Fruit fly (Drosophila melanogaster) ovary, adult (tissue): ENCODE data around the gene Sulf1.

ENCODE experiments used
- CG17801 ChIP-seq: fragments of 200-800 bp; optimal IDR thresholded peaks from 2 replicates; lab custom pipeline; 2019; ENCODE audit warnings: missing biosample characterization, mild to moderate bottlenecking, missing genetic modification characterization, moderate library complexity; ENCODE audit not compliant: partially characterized antibody

Gene Sulf1

dm6 chr3R:16327549-16327948 is 11.8 kb downstream of the Sulf1 start, which contains the start of gene CG17930:
CG17930 (plus strand) TSS chr3R:16327849.
- TF ChIP-seq CG17801 (GFP tag; lab: Kevin White, UChicago): no peak

DNA sequence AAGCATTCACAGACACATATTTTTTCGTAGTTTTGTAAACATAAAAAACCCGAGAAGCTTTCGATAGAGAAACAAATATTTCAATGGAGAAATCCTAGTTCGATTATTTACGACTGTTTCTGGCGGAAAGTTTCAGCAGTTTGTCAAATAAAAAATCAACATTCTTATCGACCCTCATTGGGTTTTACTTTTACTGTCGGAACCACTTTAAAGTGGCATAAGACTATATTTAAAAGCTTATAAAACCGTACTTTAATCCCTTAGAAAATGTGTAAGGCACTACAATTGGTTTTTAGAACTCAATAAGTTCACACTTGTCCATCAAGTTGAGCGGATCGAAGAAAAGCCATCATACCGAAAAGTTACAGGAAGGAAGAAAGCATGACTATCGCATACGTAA is 14.2 kb downstream of the Sulf1 start, which contains the start of gene CG17929:
TSS of gene CG17929 (plus strand) at position 301 of the 400 bp plus-strand sequence.
- TF ChIP-seq CG17801 (GFP tag; lab: Kevin White, UChicago): no peak

DNA sequence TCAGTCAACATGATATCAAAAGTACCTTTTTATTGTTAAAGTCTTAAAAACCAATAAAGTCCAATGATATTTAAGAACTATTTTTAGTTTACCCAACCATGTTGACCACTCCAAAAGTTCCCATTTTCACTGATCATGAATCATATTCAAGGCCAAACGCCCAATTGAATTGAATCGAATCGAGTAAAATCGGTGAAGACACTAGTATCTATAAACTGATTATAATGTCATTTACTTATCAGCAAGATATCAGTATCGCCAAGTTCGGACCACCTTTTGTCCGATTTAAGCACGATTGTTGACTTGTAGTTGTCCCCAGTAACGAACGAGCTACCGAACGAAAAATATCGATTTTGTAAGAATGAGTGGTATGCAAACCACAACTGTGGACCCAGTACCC is 16.3 kb downstream of the Sulf1 start, which contains the start of gene CG6901:
TSS of gene CG6901 (plus strand) at position 323 of the 400 bp plus-strand sequence.
- TF ChIP-seq CG17801 (GFP tag; lab: Kevin White, UChicago): no peak

DNA sequence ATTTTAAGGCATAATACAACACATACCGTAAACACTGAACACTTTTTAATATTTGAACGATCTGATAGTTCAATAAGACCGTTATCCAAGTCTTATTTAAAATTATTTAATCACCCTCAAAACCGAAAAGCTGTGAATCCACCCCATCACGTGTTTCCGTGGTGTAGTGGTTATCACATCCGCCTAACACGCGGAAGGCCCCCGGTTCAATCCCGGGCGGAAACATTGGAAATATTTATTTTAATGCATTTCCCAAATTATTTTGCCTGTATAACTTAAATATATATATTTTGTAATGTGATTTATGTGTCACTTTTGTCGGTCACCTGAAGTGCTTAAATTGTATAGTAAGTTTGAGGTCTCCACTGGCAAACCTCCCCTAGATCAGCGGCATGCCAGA is 17.8 kb downstream of the Sulf1 start, which contains the start of gene CG44044:
TSS of gene CG44044 (plus strand) at position 301 of the 400 bp plus-strand sequence.
- TF ChIP-seq CG17801 (GFP tag; lab: Kevin White, UChicago): no peak

DNA sequence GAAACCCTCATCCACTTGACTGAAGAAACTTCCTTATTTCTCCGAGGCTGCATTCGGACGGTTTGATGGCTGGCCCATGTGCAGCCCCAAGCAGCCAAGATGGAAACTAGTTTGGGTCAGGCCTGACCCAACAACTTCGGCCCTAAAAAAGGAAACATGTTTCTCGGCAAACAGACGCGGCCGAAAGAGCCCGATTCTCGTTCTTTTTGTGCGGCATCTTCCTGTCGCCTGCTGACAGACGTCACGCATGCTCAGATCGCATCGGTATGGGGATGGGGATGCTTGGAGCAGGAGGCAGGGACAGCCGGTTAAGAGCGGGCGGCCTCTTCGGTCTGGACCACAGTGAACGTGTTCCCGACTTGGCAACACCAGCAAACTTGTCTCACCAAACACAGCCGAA is 22.6 kb downstream of the Sulf1 start:
- TF ChIP-seq CG17801 (GFP tag; lab: Kevin White, UChicago): no peak

dm6 chr3R:16310081-16310493 is 29.3 kb downstream of the Sulf1 start:
- no peak for TF ChIP-seq CG17801 (GFP tag; lab: Kevin White, UChicago)

- TF ChIP-seq CG17801 (GFP tag; lab: Kevin White, UChicago): no peak
Measured at dm6 chr3R:16309302-16310080, 29.9 kb downstream of the Sulf1 start.

- TF ChIP-seq CG17801 (GFP tag; lab: Kevin White, UChicago): no peak
Measured at dm6 chr3R:16308057-16308456, 31.3 kb downstream of the Sulf1 start.

DNA sequence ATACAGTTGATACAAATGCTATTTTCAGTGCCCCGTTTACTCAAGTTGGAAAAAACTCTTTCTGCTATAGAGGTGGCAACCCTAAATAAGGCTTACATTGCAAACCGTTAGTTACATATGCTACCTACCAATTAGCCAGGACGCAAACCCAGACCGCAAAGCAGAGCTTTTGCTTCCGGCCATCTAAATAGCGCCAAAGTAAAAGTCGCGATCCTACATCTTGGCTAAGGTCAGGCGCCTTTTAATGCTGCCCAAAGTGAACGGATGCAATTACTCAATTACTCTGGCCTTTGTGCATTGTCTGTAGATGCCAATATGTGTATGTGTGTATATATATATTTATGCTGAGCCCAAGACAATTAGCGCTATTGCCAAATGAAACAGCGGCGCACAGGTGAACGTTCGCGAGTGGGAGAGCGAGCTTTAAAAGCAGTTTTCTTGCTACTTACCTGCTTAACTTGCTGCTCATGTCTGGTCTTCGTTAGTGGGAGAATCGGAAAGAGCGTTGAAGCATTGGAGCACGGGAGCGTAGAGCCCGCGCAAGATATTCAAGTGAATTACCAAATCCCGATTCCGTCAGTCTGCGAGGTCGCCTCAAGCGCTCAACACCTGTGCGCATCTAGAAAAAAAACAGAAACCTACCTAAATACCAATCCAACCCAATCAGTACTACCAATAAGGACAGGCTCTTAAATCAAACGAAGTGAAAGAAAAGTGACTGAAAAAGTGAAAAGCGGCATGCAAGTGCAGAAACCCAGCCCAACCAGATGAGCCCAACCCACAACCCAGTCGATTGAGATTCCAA is 34.0 kb downstream of the Sulf1 start, which contains the start of gene Zip89B:
TSS of gene Zip89B (plus strand) at position 574 of the 805 bp plus-strand sequence.
- peak; percentile 36 for TF ChIP-seq CG17801 (GFP tag; lab: Kevin White, UChicago)

DNA sequence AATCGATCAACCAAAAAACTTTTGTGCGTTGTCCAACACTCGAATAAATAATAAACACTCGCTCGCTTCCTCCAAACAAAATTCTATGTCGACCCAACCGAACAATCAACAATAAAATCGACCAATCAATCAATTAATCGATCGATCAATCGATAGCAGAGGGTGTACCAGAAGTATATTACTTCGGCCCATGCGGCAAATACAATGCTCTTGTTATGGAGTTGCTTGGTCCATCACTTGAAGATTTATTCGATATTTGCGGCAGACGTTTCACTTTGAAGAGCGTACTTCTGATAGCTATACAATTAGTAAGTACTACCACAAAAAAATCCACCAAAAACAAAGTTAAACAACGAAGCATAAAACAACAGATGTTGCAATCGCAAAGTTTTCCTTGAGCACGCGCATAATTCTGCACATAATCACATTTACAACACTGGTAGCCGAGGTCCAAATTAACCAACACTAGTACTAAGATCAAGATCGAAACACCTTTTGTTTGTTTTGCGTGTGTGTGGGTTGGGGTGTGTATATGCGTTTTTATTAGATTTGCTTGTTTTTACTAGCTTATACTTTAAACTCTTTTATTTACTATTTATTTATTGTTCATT is 43.8 kb downstream of the Sulf1 start:
- no peak for TF ChIP-seq CG17801 (GFP tag; lab: Kevin White, UChicago)

dm6 chr3R:16290242-16290824 is 49.0 kb downstream of the Sulf1 start:
- TF ChIP-seq CG17801 (GFP tag; lab: Kevin White, UChicago): no peak

DNA sequence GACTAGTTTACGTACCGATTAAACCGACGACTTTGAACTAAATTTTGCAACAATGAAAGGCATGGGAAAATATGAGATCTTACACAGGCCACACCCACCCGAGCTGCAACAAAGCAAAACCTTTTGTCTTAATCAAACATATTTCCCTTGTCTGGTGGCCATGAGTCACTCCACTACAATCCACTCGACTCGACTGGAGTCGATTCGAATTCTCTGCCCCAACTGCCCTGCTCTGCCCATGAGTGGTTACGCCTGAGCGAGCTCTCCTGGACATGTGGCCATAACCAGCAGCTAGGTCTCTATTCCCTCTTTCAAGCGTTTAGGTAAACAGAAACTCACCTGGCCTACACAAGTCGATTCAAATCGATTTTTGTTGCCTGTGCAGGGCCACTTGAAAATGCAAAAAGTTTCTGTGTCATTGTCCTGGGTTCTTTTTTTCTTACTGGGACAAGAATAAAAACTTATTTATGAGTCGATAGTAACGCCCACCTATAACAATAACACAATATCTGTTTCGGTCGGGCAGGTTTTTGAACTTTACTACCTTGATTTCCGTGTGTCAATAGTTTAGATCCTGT is 50.6 kb downstream of the Sulf1 start:
- TF ChIP-seq CG17801 (GFP tag; lab: Kevin White, UChicago): no peak

dm6 chr3R:16287850-16288249 is 51.5 kb downstream of the Sulf1 start:
- TF ChIP-seq CG17801 (GFP tag; lab: Kevin White, UChicago): no peak

DNA sequence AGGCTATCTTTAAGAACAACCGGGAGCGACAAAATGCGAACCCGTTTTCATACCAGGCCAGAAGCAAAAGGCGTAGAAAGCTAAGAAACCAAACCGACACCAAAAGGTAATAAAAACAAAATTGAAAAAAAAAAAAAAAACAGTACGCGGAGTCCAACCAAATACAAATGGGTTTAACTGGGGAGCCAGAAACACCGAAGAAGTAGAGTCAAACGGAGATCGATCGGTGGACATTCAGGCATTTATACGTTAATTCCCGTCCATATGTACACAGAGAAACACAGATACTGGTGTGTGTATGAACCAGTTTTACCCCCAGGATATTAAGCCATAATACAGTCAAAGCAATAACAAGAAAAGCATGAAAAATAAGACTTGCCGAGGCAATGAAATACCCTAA is 52.2 kb downstream of the Sulf1 start:
- no peak for TF ChIP-seq CG17801 (GFP tag; lab: Kevin White, UChicago)
